Worm (Caenorhabditis elegans): Measurements from ENCODE around the gene col-166.

col-166 gene

DNA sequence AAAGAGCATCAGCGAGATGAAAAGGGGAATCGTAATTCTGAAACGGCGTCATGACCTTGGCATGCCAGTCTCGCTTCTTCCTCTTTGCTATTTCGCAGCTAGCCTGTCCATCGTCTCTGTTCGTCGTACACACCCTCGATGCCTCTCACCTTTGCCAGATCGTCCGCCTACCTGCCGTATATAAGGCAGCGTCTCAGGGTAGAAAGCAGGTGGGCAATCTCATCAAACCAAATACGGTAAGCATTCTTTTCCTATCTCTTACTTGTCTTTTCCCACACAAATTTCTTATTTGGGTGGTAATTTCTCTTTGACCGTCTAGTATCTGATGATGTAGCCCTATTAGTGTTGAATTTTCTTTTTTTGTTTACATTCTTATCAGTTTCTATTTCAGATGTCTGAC is at the start of gene col-166:
Gene col-166 (plus strand): TSS at position 392 of the 400 bp plus-strand sequence.
- TF ChIP-seq W03F9.2 (tag; optimal IDR thresholded peaks at IDR 0.05) (no peak), him-1 (tag; optimal IDR thresholded peaks at IDR 0.05) (no peak), dao-5 (tag; optimal IDR thresholded peaks at IDR 0.05) (no peak)

DNA sequence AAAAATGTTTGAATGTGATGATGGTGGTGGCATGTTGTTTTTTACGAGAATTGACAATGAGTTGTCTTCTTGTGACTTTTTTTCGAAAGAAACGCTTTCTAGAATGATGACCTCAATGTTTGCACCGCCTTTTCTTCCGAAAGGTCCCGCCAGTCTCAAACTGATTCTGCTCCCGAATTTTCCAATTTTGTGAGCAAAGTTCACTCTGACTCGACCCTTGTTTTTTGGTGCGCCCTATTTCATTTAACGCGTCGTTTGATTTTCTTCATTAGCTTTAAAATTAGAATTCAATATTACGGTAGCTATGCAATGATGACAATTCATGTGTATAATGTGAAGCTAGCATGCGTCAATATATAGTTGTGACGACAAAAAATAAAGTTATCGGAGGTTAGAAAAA is 49.1 kb upstream of the col-166 start, which contains the start of gene lite-1:
Gene lite-1 (minus strand): TSS at position 101 of the 400 bp plus-strand sequence.
- no peak for TF ChIP-seq him-1 (tag; optimal IDR thresholded peaks at IDR 0.05)
- no peak for TF ChIP-seq dao-5 (tag; optimal IDR thresholded peaks at IDR 0.05)
- TF ChIP-seq W03F9.2 (tag; optimal IDR thresholded peaks at IDR 0.05): no peak

DNA sequence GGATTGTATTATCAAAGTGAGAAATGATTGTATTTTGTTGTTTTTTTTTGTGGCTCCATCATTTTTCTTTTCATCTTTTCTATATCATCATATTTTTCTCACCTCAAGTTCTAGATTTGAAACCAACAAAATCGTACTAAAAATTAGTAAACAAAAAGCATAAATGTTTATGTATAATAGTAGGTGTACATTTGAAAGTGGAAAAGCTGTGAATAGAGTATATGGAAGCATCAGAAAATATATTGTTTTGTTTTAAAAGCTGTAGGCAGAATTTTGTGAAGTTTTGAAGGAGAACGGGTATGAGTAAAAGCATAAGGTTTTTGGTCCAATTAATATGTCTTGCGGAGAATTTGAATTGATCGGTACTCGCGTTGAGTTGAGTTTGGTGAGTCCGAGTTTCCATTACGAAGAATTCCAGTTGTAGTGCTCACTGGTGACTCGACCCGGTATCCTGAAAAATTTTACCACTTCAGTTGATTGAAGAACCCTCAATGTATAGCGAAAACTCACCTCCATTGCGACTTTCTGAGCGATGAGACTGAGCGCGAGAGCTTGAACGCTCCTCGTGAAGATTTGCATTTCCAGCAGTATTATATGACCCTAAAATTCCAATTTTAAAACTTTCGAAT is 46.7 kb upstream of the col-166 start, which contains the start of gene C14F11.4:
Gene C14F11.4 (minus strand): TSS at position 51 of the 629 bp plus-strand sequence.
- TF ChIP-seq him-1 (tag; optimal IDR thresholded peaks at IDR 0.05) (no peak), dao-5 (tag; optimal IDR thresholded peaks at IDR 0.05) (no peak), W03F9.2 (tag; optimal IDR thresholded peaks at IDR 0.05) (no peak)

ce11 chrX:6235443-6235842 is 44.4 kb upstream of the col-166 start, which contains the start of gene hsp-43:
Gene hsp-43, minus strand, starts transcription at chrX:6235543.
- TF ChIP-seq dao-5 (tag; optimal IDR thresholded peaks at IDR 0.05): no peak
- no peak for TF ChIP-seq him-1 (tag; optimal IDR thresholded peaks at IDR 0.05)
- no peak for TF ChIP-seq W03F9.2 (tag; optimal IDR thresholded peaks at IDR 0.05)

ce11 chrX:6238973-6239372 is 40.8 kb upstream of the col-166 start, which contains the start of gene rml-3:
Gene rml-3, minus strand, starts transcription at chrX:6239065.
- TF ChIP-seq him-1 (tag; optimal IDR thresholded peaks at IDR 0.05) (no peak), W03F9.2 (tag; optimal IDR thresholded peaks at IDR 0.05) (no peak), dao-5 (tag; optimal IDR thresholded peaks at IDR 0.05) (no peak)

DNA sequence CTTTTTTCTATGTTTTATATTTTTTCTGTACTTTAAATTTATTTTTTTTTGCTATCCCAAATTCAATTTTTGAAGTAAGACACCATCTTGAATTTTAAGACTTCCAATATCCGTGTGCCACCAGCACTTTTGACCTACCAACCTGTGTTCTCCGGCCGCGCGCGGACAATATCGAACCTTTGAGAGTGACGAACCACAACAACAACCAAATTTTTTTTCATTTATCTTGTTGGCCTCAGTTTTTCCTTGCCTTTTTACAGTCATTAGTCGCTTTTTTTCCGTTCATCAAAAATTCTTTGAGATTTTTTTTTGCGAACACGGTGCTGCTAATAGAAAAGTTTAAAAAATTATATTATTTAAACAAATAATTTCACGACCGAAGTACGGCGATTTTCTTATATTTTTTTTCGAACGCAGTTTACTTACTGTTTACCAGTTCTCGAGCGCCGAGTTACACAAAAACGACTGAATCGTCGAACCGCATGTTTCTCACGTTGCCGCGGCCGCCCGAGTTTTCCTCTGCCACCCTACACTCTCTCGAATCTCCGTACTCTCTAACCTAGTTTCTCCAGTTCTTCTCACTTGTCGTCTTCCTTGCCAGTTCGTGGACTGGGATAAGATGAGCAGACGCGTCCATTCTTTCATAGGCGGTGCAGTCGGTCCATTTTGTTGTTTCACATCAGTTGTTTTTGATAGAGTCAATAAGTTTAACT is 39.7 kb upstream of the col-166 start:
- TF ChIP-seq W03F9.2 (tag; optimal IDR thresholded peaks at IDR 0.05) (no peak), him-1 (tag; optimal IDR thresholded peaks at IDR 0.05) (no peak), dao-5 (tag; optimal IDR thresholded peaks at IDR 0.05) (no peak)

ce11 chrX:6240640-6241033 is 39.2 kb upstream of the col-166 start, which contains the start of gene got-2.2:
Gene got-2.2, plus strand, starts transcription at chrX:6240983.
- no peak for TF ChIP-seq dao-5 (tag; optimal IDR thresholded peaks at IDR 0.05)
- no peak for TF ChIP-seq him-1 (tag; optimal IDR thresholded peaks at IDR 0.05)
- TF ChIP-seq W03F9.2 (tag; optimal IDR thresholded peaks at IDR 0.05): no peak

DNA sequence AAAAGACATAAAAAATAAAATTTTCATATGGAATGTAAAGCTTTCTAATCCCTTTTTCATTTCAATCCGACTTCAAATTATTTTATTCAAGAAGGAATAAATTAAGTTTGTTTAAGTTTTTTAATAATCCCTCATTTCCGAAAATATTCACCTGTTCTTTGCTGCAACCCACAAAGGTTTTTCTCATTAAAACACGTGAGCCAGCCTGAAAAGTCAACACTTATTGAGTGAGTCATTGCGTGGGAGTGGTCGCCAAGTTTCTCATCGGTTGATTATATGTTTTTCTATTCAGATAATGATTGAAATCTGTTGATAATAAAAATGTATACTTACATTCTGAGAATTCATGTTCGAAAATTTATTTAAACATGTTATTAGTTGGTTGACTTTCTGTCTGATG is 34.3 kb upstream of the col-166 start:
- no peak for TF ChIP-seq dao-5 (tag; optimal IDR thresholded peaks at IDR 0.05)
- TF ChIP-seq W03F9.2 (tag; optimal IDR thresholded peaks at IDR 0.05): no peak
- TF ChIP-seq him-1 (tag; optimal IDR thresholded peaks at IDR 0.05): no peak

DNA sequence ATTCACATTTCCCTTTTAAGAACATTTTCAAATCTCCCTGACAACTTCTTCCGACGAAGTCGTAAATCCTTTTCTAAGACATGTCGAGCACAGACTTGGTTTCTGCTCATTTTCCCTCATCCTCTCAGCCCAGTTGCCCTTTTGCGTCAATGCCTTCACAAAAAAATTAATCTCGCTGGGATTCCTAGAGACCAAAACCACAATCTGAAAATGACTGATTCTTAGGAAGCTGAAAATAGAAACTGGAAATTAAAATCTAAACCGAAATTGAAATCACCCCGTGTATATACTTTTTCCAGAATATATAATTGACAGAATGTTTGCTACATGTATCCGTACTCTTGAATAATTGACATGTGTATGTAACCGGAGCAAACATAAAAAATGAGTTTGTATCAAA is 32.8 kb upstream of the col-166 start:
- no peak for TF ChIP-seq W03F9.2 (tag; optimal IDR thresholded peaks at IDR 0.05)
- no peak for TF ChIP-seq dao-5 (tag; optimal IDR thresholded peaks at IDR 0.05)
- TF ChIP-seq him-1 (tag; optimal IDR thresholded peaks at IDR 0.05): no peak

- no peak for TF ChIP-seq W03F9.2 (tag; optimal IDR thresholded peaks at IDR 0.05)
- no peak for TF ChIP-seq him-1 (tag; optimal IDR thresholded peaks at IDR 0.05)
- TF ChIP-seq dao-5 (tag; optimal IDR thresholded peaks at IDR 0.05): no peak
These were observed 31.9 kb upstream of the col-166 start for ce11 chrX:6247869-6248268.

DNA sequence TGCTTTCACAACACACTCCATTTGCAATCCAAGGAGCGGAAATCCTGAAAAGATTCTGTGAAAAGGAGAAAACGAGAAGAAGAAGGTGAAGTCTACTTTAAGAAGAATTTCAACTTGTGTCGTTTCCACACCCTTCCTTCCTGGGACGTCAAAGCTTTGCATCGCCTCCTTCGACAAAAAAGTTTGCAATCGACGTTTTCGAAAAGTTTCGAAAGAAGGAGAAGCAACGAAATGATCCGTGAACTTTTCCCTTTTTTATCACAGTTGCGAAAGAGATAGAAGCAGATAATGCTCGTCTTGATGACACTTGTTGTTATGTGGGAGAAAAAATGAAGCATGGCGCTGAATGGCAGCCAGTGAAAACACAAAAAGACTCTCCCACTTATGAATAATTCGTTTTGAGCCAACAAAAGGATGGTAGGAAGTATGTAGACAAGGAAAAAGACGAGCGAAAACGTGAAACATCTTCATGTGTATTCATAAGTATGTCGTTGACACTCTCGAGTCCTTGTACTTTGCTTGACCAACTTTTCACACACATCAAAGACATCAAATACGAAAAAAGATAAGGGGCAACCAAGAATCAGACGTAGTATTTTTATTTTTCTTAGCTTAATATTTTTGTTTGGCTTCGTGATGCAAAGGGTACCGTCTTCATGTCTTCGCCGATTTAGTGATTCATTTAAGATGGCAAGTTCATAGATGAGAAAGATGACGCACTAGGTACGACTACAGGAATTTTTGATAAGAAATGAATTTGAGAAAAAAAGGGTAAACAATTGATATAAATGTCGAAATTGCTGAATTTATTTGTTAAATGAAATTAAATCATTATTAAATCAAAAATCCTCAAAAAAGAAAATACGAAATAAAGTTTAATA is 30.8 kb upstream of the col-166 start:
- no peak for TF ChIP-seq him-1 (tag; optimal IDR thresholded peaks at IDR 0.05)
- TF ChIP-seq W03F9.2 (tag; optimal IDR thresholded peaks at IDR 0.05): no peak
- TF ChIP-seq dao-5 (tag; optimal IDR thresholded peaks at IDR 0.05): no peak

DNA sequence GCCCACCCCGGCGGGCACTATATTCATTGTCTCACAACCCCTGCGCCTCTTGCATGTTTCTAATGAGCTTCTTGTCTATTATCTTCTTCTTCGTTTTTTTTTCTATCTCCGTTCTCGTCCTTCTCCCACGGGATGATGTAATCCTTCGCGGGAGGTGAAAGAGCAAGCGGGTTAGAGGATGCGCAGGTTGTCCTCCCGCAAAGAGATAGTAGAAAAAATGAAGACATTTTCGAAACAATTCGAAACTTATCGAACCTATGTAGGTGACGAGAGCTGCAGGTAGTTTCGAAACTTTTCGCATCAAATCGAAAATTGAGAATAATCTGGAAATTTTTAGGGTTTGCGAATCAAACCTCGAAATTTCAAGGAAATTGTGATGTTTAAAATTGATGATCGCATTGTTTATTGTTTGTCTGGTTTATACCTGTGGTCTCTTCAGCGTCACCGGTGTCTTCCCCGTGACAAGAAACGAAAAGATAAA is 29.5 kb upstream of the col-166 start:
- TF ChIP-seq dao-5 (tag; optimal IDR thresholded peaks at IDR 0.05): no peak
- TF ChIP-seq him-1 (tag; optimal IDR thresholded peaks at IDR 0.05): no peak
- no peak for TF ChIP-seq W03F9.2 (tag; optimal IDR thresholded peaks at IDR 0.05)

DNA sequence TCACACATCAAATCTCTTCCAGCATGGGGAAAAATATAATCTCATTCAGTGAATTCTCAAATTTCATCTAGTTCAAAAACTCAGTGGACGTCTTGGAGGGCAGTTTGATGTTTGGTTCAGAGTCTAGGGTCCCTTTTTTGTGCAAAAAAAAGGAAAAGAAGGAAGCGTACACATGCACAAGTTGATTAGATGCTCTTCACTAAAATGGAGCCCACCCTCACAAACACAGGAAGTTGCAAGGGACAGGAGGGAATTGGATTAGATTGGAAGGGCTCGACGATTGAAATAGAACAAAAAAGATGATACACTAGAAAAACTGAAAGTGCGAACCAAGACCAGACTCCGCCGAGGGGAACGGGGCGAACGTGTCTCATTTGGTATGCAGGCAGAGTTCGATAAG is 28.9 kb upstream of the col-166 start:
- no peak for TF ChIP-seq him-1 (tag; optimal IDR thresholded peaks at IDR 0.05)
- no peak for TF ChIP-seq W03F9.2 (tag; optimal IDR thresholded peaks at IDR 0.05)
- TF ChIP-seq dao-5 (tag; optimal IDR thresholded peaks at IDR 0.05): no peak

All from whole organism, L4/young adult.